Worm (Caenorhabditis elegans): ENCODE results near the gene mlh-1.

Gene mlh-1

ce11 chrIII:13526702-13527101 lies 12.3 kb upstream of the mlh-1 start:
- no peak for TF ChIP-seq nhr-10 (tag; optimal IDR thresholded peaks at IDR 0.05)
- TF ChIP-seq mbf-1 (tag; optimal IDR thresholded peaks at IDR 0.05), result no peak
- no peak for TF ChIP-seq ZK546.5 (tag; optimal IDR thresholded peaks at IDR 0.05)
- no peak for TF ChIP-seq unc-55 (GFP tag; optimal IDR thresholded peaks at IDR 0.05)
- TF ChIP-seq nhr-11 (tag; optimal IDR thresholded peaks at IDR 0.05), result no peak
- no peak for TF ChIP-seq lin-39 (tag; optimal IDR thresholded peaks at IDR 0.05)
- no peak for TF ChIP-seq gmeb-1 (tag; optimal IDR thresholded peaks at IDR 0.05)
- no peak for TF ChIP-seq sma-3 (GFP tag; optimal IDR thresholded peaks at IDR 0.05)
- no peak for TF ChIP-seq blmp-1 (tag; optimal IDR thresholded peaks at IDR 0.05; ENCODE audit: insufficient read depth)
- no peak for TF ChIP-seq nhr-21 (tag; optimal IDR thresholded peaks at IDR 0.05)
- no peak for TF ChIP-seq R02D3.7 (tag; optimal IDR thresholded peaks at IDR 0.05)
- TF ChIP-seq nhr-237 (tag; optimal IDR thresholded peaks at IDR 0.05), result no peak
- TF ChIP-seq elt-1 (tag; optimal IDR thresholded peaks at IDR 0.05), result no peak
- no peak for TF ChIP-seq ceh-16 (tag; optimal IDR thresholded peaks at IDR 0.05)
- no peak for TF ChIP-seq nhr-23 (tag; optimal IDR thresholded peaks at IDR 0.05)
- no peak for TF ChIP-seq nhr-129 (tag; optimal IDR thresholded peaks at IDR 0.05)
- no peak for TF ChIP-seq alr-1 (tag; optimal IDR thresholded peaks at IDR 0.05)
- no peak for TF ChIP-seq lin-11 (tag; optimal IDR thresholded peaks at IDR 0.05)
- TF ChIP-seq nhr-77 (tag; optimal IDR thresholded peaks at IDR 0.05), result no peak
- no peak for TF ChIP-seq mab-5 (tag; optimal IDR thresholded peaks at IDR 0.05)

- peak; percentile 93 for TF ChIP-seq fos-1 (tag; optimal IDR thresholded peaks at IDR 0.05)
- TF ChIP-seq lin-11 (tag; optimal IDR thresholded peaks at IDR 0.05), result no peak
- no peak for TF ChIP-seq crh-2 (tag; optimal IDR thresholded peaks at IDR 0.05)
These were observed 11.8 kb upstream of the mlh-1 start for ce11 chrIII:13526191-13526590.

- TF ChIP-seq sma-9 (GFP tag; optimal IDR thresholded peaks at IDR 0.05), result no peak
- no peak for TF ChIP-seq sma-9 (tag; optimal IDR thresholded peaks at IDR 0.05)
- no peak for TF ChIP-seq mbf-1 (tag; optimal IDR thresholded peaks at IDR 0.05)
- no peak for TF ChIP-seq mdl-1 (tag; optimal IDR thresholded peaks at IDR 0.05)
- no peak for TF ChIP-seq ztf-11 (tag; optimal IDR thresholded peaks at IDR 0.05)
- no peak for TF ChIP-seq lin-11 (tag; optimal IDR thresholded peaks at IDR 0.05)
- no peak for TF ChIP-seq sma-3 (GFP tag; optimal IDR thresholded peaks at IDR 0.05)
- no peak for TF ChIP-seq lsy-2 (tag; optimal IDR thresholded peaks at IDR 0.05)
- no peak for TF ChIP-seq nhr-11 (tag; optimal IDR thresholded peaks at IDR 0.05)
- TF ChIP-seq unc-55 (GFP tag; optimal IDR thresholded peaks at IDR 0.05), result no peak
- TF ChIP-seq R02D3.7 (tag; optimal IDR thresholded peaks at IDR 0.05), result no peak
- TF ChIP-seq egl-27 (tag; optimal IDR thresholded peaks at IDR 0.05), result no peak
- no peak for TF ChIP-seq snpc-4 (tag; optimal IDR thresholded peaks at IDR 0.05)
- TF ChIP-seq zag-1 (tag; optimal IDR thresholded peaks at IDR 0.05), result no peak
- no peak for TF ChIP-seq crh-2 (tag; optimal IDR thresholded peaks at IDR 0.05)
- TF ChIP-seq lin-13 (GFP tag; optimal IDR thresholded peaks at IDR 0.05), result no peak
- no peak for TF ChIP-seq sem-4 (tag; optimal IDR thresholded peaks at IDR 0.05)
- no peak for TF ChIP-seq C34F6.9 (tag; optimal IDR thresholded peaks at IDR 0.05)
- no peak for TF ChIP-seq mab-5 (tag; optimal IDR thresholded peaks at IDR 0.05)
- TF ChIP-seq nhr-6 (tag; optimal IDR thresholded peaks at IDR 0.05), result no peak
- no peak for TF ChIP-seq F13H6.1 (tag; optimal IDR thresholded peaks at IDR 0.05)
These were observed 10.9 kb upstream of the mlh-1 start for ce11 chrIII:13525118-13525839.

ce11 chrIII:13524021-13524420 lies 9.7 kb upstream of the mlh-1 start, which contains the start of gene pod-1:
Gene pod-1 (minus strand): TSS chrIII:13524121.
- TF ChIP-seq ceh-16 (tag; optimal IDR thresholded peaks at IDR 0.05) (no peak), ZK546.5 (tag; optimal IDR thresholded peaks at IDR 0.05) (no peak), unc-55 (GFP tag; optimal IDR thresholded peaks at IDR 0.05) (no peak), lin-13 (GFP tag; optimal IDR thresholded peaks at IDR 0.05) (no peak), elt-1 (tag; optimal IDR thresholded peaks at IDR 0.05) (no peak), lin-39 (tag; optimal IDR thresholded peaks at IDR 0.05) (no peak), R02D3.7 (tag; optimal IDR thresholded peaks at IDR 0.05) (no peak)

ce11 chrIII:13518437-13518836 lies 4.1 kb upstream of the mlh-1 start:
- TF ChIP-seq ztf-1 (GFP tag; conservative IDR thresholded peaks at IDR 0.05) (no peak), ceh-82 (tag; optimal IDR thresholded peaks at IDR 0.05) (no peak), mdl-1 (tag; optimal IDR thresholded peaks at IDR 0.05) (no peak), aly-2 (tag; optimal IDR thresholded peaks at IDR 0.05) (no peak), nhr-77 (tag; optimal IDR thresholded peaks at IDR 0.05) (no peak), unc-39 (tag; optimal IDR thresholded peaks at IDR 0.05) (no peak), fos-1 (tag; optimal IDR thresholded peaks at IDR 0.05) (no peak), lsy-2 (tag; optimal IDR thresholded peaks at IDR 0.05) (no peak), elt-1 (tag; optimal IDR thresholded peaks at IDR 0.05) (no peak), F13H6.1 (tag; optimal IDR thresholded peaks at IDR 0.05) (no peak), ztf-4 (tag; optimal IDR thresholded peaks at IDR 0.05) (no peak), nhr-25 (tag; optimal IDR thresholded peaks at IDR 0.05) (no peak)

Measured in whole organism, L2 larva.